Fruit fly (Drosophila melanogaster): ENCODE data around the gene CG42816.
A peak's percentile ranks its signal among the peaks of the same experiment; 100 is the strongest.

Gene CG42816

dm6 chr3L:17817821-17818220 is 20.4 kb upstream of the CG42816 start, which contains the start of gene Ir75a:
Gene Ir75a, minus strand, starts transcription at chr3L:17817921.
- no peak for TF ChIP-seq CTCF (GFP tag; optimal IDR thresholded peaks at IDR 0.05)
- TF ChIP-seq CG14014 (GFP tag; IDR thresholded peaks at IDR 0.05), result no peak
- no peak for TF ChIP-seq org-1 (GFP tag; optimal IDR thresholded peaks at IDR 0.05)
- TF ChIP-seq CG8281 (tag; optimal IDR thresholded peaks at IDR 0.05), result no peak
- TF ChIP-seq CG1603 (tag; optimal IDR thresholded peaks at IDR 0.05), result no peak
- TF ChIP-seq CG32772 (GFP tag; IDR thresholded peaks at IDR 0.05), result no peak
- no peak for TF ChIP-seq GATAe (GFP tag; conservative IDR thresholded peaks at IDR 0.05)
- no peak for TF ChIP-seq CG18011 (GFP tag; optimal IDR thresholded peaks at IDR 0.05)

DNA sequence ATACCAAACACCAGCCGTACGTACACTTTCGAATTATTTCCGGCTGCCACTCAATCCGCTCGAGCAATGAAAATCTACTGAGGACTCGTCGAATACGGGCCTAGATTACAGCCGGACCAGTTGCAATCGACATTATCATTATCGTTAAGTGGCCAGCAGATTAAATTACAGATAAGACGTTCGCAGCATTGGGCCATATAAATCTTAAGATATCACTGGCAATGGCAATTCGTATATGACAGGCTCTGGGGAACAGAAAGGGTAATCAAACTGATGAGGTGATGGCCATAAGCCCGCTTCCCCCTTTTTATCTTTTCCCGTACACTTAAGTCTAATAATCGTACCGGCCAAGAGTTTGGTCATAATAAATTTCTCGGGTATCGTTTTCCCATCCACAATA is 16.6 kb upstream of the CG42816 start, which contains the start of gene Cln3:
Gene Cln3, minus strand, starts transcription at position 84 of the 400 bp plus-strand sequence.
- peak; percentile 96 for TF ChIP-seq CG34376 (GFP tag; optimal IDR thresholded peaks at IDR 0.05)
- no peak for TF ChIP-seq bowl (GFP tag; IDR thresholded peaks at IDR 0.05)
- TF ChIP-seq CG15514 (GFP tag; optimal IDR thresholded peaks at IDR 0.05), result peak; percentile 10
- TF ChIP-seq CG18599 (GFP tag; optimal IDR thresholded peaks at IDR 0.05), result peak; percentile 20
- TF ChIP-seq pros (GFP tag; optimal IDR thresholded peaks at IDR 0.05), result no peak
- TF ChIP-seq bcd (GFP tag; optimal IDR thresholded peaks at IDR 0.05), result no peak
- TF ChIP-seq unpg (GFP tag; optimal IDR thresholded peaks at IDR 0.05), result no peak
- TF ChIP-seq prd (optimal IDR thresholded peaks at IDR 0.05), result no peak
- TF ChIP-seq prd (GFP tag; IDR thresholded peaks at IDR 0.05), result no peak
- TF ChIP-seq da (GFP tag; optimal IDR thresholded peaks at IDR 0.05), result no peak
- TF ChIP-seq Hey (tag; optimal IDR thresholded peaks at IDR 0.05), result peak; percentile 9
- TF ChIP-seq Bteb2 (GFP tag; optimal IDR thresholded peaks at IDR 0.05), result no peak
- no peak for TF ChIP-seq Doc2 (GFP tag; IDR thresholded peaks at IDR 0.05)
- TF ChIP-seq Trl (optimal IDR thresholded peaks at IDR 0.05), result no peak
- TF ChIP-seq Trl (GFP tag; optimal IDR thresholded peaks at IDR 0.05), result no peak
- TF ChIP-seq GATAe (GFP tag; conservative IDR thresholded peaks at IDR 0.05), result peak; percentile 78
- no peak for TF ChIP-seq dm (GFP tag; optimal IDR thresholded peaks at IDR 0.05)
- no peak for TF ChIP-seq mld (GFP tag; IDR thresholded peaks at IDR 0.05; ENCODE audit: partially characterized antibody)
- no peak for TF ChIP-seq hth (optimal IDR thresholded peaks at IDR 0.05)
- TF ChIP-seq CG3726 (GFP tag; IDR thresholded peaks at IDR 0.05), result no peak
- TF ChIP-seq luna (GFP tag; optimal IDR thresholded peaks at IDR 0.05), result no peak
- TF ChIP-seq CG4404 (GFP tag; IDR thresholded peaks at IDR 0.05), result no peak
- TF ChIP-seq D19A (tag; optimal IDR thresholded peaks at IDR 0.05), result no peak
- no peak for TF ChIP-seq Taf1 (GFP tag; IDR thresholded peaks at IDR 0.05)
- peak; percentile 15 for TF ChIP-seq scrt (GFP tag; optimal IDR thresholded peaks at IDR 0.05)
- TF ChIP-seq Hmr (GFP tag; optimal IDR thresholded peaks at IDR 0.05), result peak; percentile 27
- no peak for TF ChIP-seq nmo (GFP tag; optimal IDR thresholded peaks at IDR 0.05)
- TF ChIP-seq CG6654 (GFP tag; optimal IDR thresholded peaks at IDR 0.05), result no peak
- TF ChIP-seq cato (GFP tag; optimal IDR thresholded peaks at IDR 0.05; ENCODE audit: borderline replicate concordance), result no peak
- no peak for TF ChIP-seq CG12942 (GFP tag; optimal IDR thresholded peaks at IDR 0.05)
- no peak for TF ChIP-seq Opbp (GFP tag; IDR thresholded peaks at IDR 0.05; ENCODE audit: partially characterized antibody)
- TF ChIP-seq CG8944 (GFP tag; optimal IDR thresholded peaks at IDR 0.05), result no peak
- TF ChIP-seq dmrt11E (tag; optimal IDR thresholded peaks at IDR 0.05), result no peak
- no peak for TF ChIP-seq Nf-YA (GFP tag; IDR thresholded peaks at IDR 0.05)
- 0 out of 4 replicates have a peak, but pooled peaks have one; percentile 10 for TF ChIP-seq chinmo (GFP tag; IDR thresholded peaks at IDR 0.05; ENCODE audit: partially characterized antibody)
- no peak for TF ChIP-seq pfk (GFP tag; optimal IDR thresholded peaks at IDR 0.05)
- peak; percentile 16; the same call in 1 of the 2 replicates for TF ChIP-seq Rfx (GFP tag; IDR thresholded peaks at IDR 0.05)
- TF ChIP-seq CG7357 (GFP tag; IDR thresholded peaks at IDR 0.05), result no peak
- TF ChIP-seq Lhr (GFP tag; optimal IDR thresholded peaks at IDR 0.05), result no peak
- TF ChIP-seq Hand (GFP tag; optimal IDR thresholded peaks at IDR 0.05), result peak; percentile 16
- peak; percentile 93 for TF ChIP-seq exex (tag; optimal IDR thresholded peaks at IDR 0.05)
- no peak for TF ChIP-seq CG11456 (GFP tag; IDR thresholded peaks at IDR 0.05)
- no peak for TF ChIP-seq CG12391 (tag; optimal IDR thresholded peaks at IDR 0.05)

Data from whole organism, embryonic.